Fruit fly (Drosophila melanogaster) whole organism, adult: ENCODE data around the gene Cerk.

Experiments used
- CG11617 ChIP-seq: fragments of 200-800 bp; sonication (Bioruptor generic); optimal IDR thresholded peaks from 2 replicates; lab custom pipeline; 2017; ENCODE audit warnings: mild to moderate bottlenecking, missing biosample characterization, missing genetic modification reagents, missing genetic modification characterization
- CG12768 ChIP-seq: fragments of 200-800 bp; sonication (Bioruptor generic); optimal IDR thresholded peaks from 2 replicates; lab custom pipeline; 2017; ENCODE audit warnings: missing biosample characterization, missing genetic modification characterization, mild to moderate bottlenecking, moderate library complexity, missing genetic modification reagents
- CG14711 ChIP-seq: fragments of 200-800 bp; sonication (Bioruptor generic); optimal IDR thresholded peaks from 2 replicates; lab custom pipeline; 2018; ENCODE audit warnings: missing biosample characterization, mild to moderate bottlenecking, missing genetic modification characterization, moderate library complexity
- CG1620 ChIP-seq: fragments of 200-800 bp; sonication (Bioruptor generic); optimal IDR thresholded peaks from 2 replicates; lab custom pipeline; 2016; ENCODE audit warnings: missing biosample characterization, missing genetic modification characterization
- CG33017 ChIP-seq: fragments of 200-800 bp; sonication (Bioruptor generic); optimal IDR thresholded peaks from 2 replicates; lab custom pipeline; 2018; ENCODE audit warnings: missing biosample characterization, mild to moderate bottlenecking, missing genetic modification characterization, moderate library complexity
- CG5204 ChIP-seq: fragments of 200-800 bp; sonication (Bioruptor generic); optimal IDR thresholded peaks from 2 replicates; lab custom pipeline; 2016; ENCODE audit warnings: missing biosample characterization, missing genetic modification characterization
- CG7045 ChIP-seq: fragments of 200-800 bp; sonication (Bioruptor generic); optimal IDR thresholded peaks from 2 replicates; lab custom pipeline; 2017; ENCODE audit warnings: missing biosample characterization, mild to moderate bottlenecking, missing genetic modification characterization
- CG7101 ChIP-seq: fragments of 200-800 bp; sonication (Bioruptor generic); optimal IDR thresholded peaks from 2 replicates; lab custom pipeline; 2018; ENCODE audit warnings: missing biosample characterization, mild to moderate bottlenecking, missing genetic modification characterization, moderate library complexity
- Clk ChIP-seq: fragments of 200-800 bp; sonication (Bioruptor generic); optimal IDR thresholded peaks from 2 replicates; lab custom pipeline; 2017; ENCODE audit warnings: missing biosample characterization, missing genetic modification characterization
- Crg-1 ChIP-seq: fragments of 200-800 bp; sonication (Bioruptor generic); optimal IDR thresholded peaks from 2 replicates; lab custom pipeline; 2016; ENCODE audit warnings: missing biosample characterization, missing genetic modification characterization
- Hr96 ChIP-seq: fragments of 200-800 bp; sonication (Bioruptor generic); optimal IDR thresholded peaks from 2 replicates; lab custom pipeline; 2016; ENCODE audit warnings: missing biosample characterization, missing genetic modification characterization
- Mnt ChIP-seq: fragments of 200-800 bp; sonication (Bioruptor generic); optimal IDR thresholded peaks from 2 replicates; lab custom pipeline; 2016; ENCODE audit warnings: missing biosample characterization, mild to moderate bottlenecking, missing genetic modification characterization
- bab1 ChIP-seq: fragments of 200-800 bp; sonication (Bioruptor generic); optimal IDR thresholded peaks from 3 replicates; lab custom pipeline; 2019; ENCODE audit warnings: missing biosample characterization, mild to moderate bottlenecking, missing genetic modification characterization, moderate library complexity
- cic ChIP-seq: fragments of 200-800 bp; sonication (Bioruptor generic); optimal IDR thresholded peaks from 2 replicates; lab custom pipeline; 2017; ENCODE audit warnings: missing biosample characterization, mild to moderate bottlenecking, missing genetic modification characterization, moderate library complexity
- cnc ChIP-seq, 2 experiments: fragments of >200 bp; optimal IDR thresholded peaks; 2 replicates each; lab custom pipeline; 2017
- kay ChIP-seq: fragments of 200-800 bp; sonication (Bioruptor generic); peaks from one replicate; lab custom pipeline; 2016; ENCODE audit warnings: missing biosample characterization, missing genetic modification characterization, borderline replicate concordance
- ovo ChIP-seq: fragments of 200-800 bp; sonication (Bioruptor generic); optimal IDR thresholded peaks from 2 replicates; lab custom pipeline; 2016; ENCODE audit warnings: missing biosample characterization, missing genetic modification characterization
- pad ChIP-seq: fragments of 200-800 bp; sonication (Bioruptor generic); optimal IDR thresholded peaks from 3 replicates; lab custom pipeline; 2017; ENCODE audit warnings: missing biosample characterization, missing genetic modification characterization, mild to moderate bottlenecking, moderate library complexity, missing genetic modification reagents
- tj ChIP-seq: fragments of 200-800 bp; sonication (Bioruptor generic); optimal IDR thresholded peaks from 3 replicates; lab custom pipeline; 2017; ENCODE audit warnings: missing biosample characterization, mild to moderate bottlenecking, missing genetic modification characterization, moderate library complexity
- toe ChIP-seq: fragments of 200-800 bp; sonication (Bioruptor generic); optimal IDR thresholded peaks from 2 replicates; lab custom pipeline; 2016; ENCODE audit warnings: missing biosample characterization, missing genetic modification characterization

The Cerk gene

DNA sequence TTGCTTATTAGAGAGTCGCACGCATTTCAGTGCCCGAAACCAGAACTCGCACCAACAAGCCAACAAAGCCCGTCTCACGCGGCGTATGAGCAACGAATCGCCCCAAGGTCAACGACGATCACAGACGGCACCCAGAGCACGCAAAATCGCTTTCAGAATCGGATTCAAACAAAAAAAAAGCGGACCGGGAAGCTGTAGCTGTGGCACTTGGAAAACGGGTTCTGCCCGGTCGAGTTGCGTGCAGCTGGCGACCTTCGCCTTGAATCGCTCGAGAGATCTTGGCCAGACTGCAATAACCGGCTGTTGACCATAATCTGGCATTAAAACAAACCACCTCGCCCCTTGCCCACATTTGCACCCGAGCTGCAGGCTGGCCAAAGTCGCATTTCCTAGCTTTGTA, 4.7 kb downstream of the Cerk start:
- no peak for TF ChIP-seq CG7101 (tag; lab: Kevin White, UChicago)
- no peak for TF ChIP-seq cic (GFP tag; lab: Kevin White, UChicago)
- TF ChIP-seq CG33017 (tag; lab: Kevin White, UChicago): no peak
- no peak for TF ChIP-seq CG7045 (GFP tag; lab: Kevin White, UChicago)
- no peak for TF ChIP-seq Crg-1 (GFP tag; lab: Kevin White, UChicago)
- no peak for TF ChIP-seq kay (GFP tag; lab: Kevin White, UChicago)
- no peak for TF ChIP-seq Mnt (GFP tag; lab: Kevin White, UChicago)
- no peak for TF ChIP-seq pad (GFP tag; lab: Kevin White, UChicago)
- no peak for TF ChIP-seq cnc (optimal IDR thresholded peaks at IDR 0.05; lab: Kevin White, UChicago)
- TF ChIP-seq Clk: no peak
- no peak for TF ChIP-seq Hr96 (GFP tag; lab: Kevin White, UChicago)
- TF ChIP-seq CG11617 (GFP tag; lab: Kevin White, UChicago): no peak
- no peak for TF ChIP-seq bab1
- TF ChIP-seq tj (GFP tag; lab: Kevin White, UChicago): no peak

DNA sequence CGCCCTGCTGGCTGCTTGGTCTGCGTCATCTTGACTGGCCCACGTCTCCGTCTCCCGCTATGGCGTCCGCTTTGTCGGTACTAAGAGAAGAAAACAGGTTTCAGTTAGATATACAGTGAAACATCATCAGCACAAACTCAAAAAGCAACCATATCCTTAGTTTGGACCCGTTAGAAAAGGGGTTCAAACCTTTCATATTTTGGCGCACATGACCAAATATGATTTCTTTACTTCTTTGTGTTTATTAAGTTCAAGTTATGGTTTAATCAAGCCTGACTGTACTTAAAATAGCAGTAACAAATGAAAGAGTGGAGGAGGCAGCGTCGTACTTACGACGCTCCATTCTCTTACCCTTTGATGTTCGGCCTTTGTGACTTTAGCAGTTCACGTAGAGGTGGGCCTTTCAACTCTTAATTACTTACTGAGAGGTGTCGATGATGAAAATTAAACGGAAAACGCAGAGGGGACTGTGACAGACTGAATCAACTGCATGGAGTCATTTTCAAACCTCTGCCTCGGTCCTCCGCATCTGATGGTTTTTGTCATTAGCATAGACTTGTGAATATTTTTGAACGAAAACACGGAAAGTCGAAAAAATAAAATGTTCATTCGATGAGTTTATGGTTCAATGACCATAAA, 6.3 kb downstream of the Cerk start:
- TF ChIP-seq CG33017 (tag; lab: Kevin White, UChicago): peak; percentile 11
- peak; percentile 18 for TF ChIP-seq CG14711 (tag; lab: Kevin White, UChicago)
- no peak for TF ChIP-seq Mnt (GFP tag; lab: Kevin White, UChicago)

DNA sequence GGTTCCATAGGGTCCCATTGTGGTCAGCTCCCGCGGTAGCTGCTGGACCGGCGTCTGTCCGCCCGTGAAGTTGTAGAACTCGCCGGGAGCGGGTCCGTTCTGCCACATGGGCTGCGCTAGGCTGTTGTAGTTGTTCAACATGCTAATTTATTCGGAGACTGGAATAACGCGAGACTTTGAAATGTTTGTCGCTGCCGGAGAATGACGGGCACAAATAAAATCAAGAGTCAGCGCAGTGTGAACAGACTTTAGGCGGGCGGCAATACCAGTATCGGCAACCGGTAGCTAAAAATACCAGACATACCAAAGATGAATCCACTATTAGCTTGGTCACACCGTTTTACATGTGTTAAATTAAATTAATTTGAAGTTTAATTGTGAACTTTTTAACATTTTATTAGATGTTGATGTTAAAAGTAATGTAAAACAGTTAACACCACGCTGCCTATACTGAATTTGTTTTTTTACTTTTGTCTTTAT, 10.1 kb downstream of the Cerk start, which contains the start of gene Prosbeta7:
Gene Prosbeta7, minus strand, starts transcription at position 430 of the 480 bp plus-strand sequence.
- TF ChIP-seq tj (GFP tag; lab: Kevin White, UChicago): no peak
- TF ChIP-seq Clk: no peak
- no peak for TF ChIP-seq pad (GFP tag; lab: Kevin White, UChicago)
- peak; percentile 6 for TF ChIP-seq cic (GFP tag; lab: Kevin White, UChicago)
- TF ChIP-seq CG12768 (GFP tag; lab: Kevin White, UChicago): no peak
- TF ChIP-seq cnc (optimal IDR thresholded peaks at IDR 0.05; lab: Kevin White, UChicago): peak; percentile 96 to 98
- TF ChIP-seq Mnt (GFP tag; lab: Kevin White, UChicago): peak; percentile 11
- peak; percentile 53 for TF ChIP-seq bab1

DNA sequence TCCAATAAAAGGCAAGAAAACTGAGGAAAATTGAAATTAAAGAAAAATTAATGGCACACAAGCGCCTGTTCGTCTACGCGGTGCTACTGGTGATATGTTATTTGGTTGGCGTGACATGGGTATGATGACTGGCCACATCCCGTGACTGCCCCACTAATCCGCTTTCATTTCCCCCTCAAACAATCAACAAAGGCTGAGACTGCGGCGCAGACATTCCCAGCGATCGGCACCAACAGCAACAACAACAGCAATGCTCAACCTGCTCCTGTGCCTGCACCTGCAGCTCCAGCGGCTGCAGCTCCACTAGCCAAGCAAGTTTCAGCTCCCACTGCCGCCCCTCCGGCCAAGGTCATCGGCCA, 13.0 kb downstream of the Cerk start:
- TF ChIP-seq CG12768 (GFP tag; lab: Kevin White, UChicago) (no peak), bab1 (no peak), Mnt (GFP tag; lab: Kevin White, UChicago) (no peak), CG7045 (GFP tag; lab: Kevin White, UChicago) (no peak), tj (GFP tag; lab: Kevin White, UChicago) (no peak), CG7101 (tag; lab: Kevin White, UChicago) (no peak), CG11617 (GFP tag; lab: Kevin White, UChicago) (no peak), Hr96 (GFP tag; lab: Kevin White, UChicago) (no peak), cnc (optimal IDR thresholded peaks at IDR 0.05; lab: Kevin White, UChicago) (no peak), CG1620 (GFP tag; lab: Kevin White, UChicago) (no peak)

DNA sequence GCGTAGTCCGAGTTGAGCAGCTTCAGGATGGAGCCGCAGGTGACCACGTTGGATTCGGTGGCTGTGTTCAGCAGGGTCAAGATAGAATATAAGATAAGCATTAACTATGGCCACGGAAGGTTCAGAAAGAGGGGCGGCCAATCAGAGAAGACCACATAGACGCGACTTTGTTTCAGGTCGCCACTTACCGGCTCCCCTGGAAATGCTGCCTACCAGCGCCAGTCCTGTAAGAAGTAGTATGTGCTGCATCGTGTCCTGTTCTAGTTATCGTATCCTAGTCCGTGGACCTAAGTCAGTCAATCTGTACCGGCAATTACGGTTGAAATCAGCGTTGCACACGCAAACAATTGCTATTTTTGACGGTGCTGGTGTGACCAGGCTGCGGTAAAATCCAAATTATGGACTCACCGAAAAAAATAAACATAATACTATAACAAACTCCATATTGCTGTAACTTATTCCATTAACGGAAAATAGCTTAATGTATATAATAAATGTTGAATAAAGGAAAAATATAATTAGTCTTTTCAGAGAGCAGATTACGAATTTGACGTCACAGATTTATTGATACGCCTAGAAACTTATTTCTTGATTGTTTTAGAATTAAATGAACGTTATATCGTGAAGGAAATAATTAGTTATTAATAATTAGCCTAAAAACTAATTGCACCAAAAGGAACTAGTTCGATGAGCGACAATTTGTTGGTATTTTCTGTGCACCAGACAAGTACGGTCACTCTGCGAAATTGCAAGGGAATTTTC, 13.6 kb downstream of the Cerk start, which contains the start of the genes CG11999 and CG1161:
Gene CG11999, minus strand, starts transcription at position 375 of the 762 bp plus-strand sequence.
Gene CG1161, plus strand, starts transcription at position 720 of the 762 bp plus-strand sequence.
- TF ChIP-seq pad (GFP tag; lab: Kevin White, UChicago) (peak; percentile 17), CG33017 (tag; lab: Kevin White, UChicago) (no peak), Crg-1 (GFP tag; lab: Kevin White, UChicago) (peak; percentile 13), CG5204 (GFP tag; lab: Kevin White, UChicago) (no peak), toe (no peak), cnc (optimal IDR thresholded peaks at IDR 0.05; lab: Kevin White, UChicago) (no peak), CG1620 (GFP tag; lab: Kevin White, UChicago) (no peak), ovo (no peak), CG14711 (tag; lab: Kevin White, UChicago) (no peak), CG12768 (GFP tag; lab: Kevin White, UChicago) (no peak), CG7101 (tag; lab: Kevin White, UChicago) (no peak), kay (GFP tag; lab: Kevin White, UChicago) (no peak), tj (GFP tag; lab: Kevin White, UChicago) (peak; percentile 9)

DNA sequence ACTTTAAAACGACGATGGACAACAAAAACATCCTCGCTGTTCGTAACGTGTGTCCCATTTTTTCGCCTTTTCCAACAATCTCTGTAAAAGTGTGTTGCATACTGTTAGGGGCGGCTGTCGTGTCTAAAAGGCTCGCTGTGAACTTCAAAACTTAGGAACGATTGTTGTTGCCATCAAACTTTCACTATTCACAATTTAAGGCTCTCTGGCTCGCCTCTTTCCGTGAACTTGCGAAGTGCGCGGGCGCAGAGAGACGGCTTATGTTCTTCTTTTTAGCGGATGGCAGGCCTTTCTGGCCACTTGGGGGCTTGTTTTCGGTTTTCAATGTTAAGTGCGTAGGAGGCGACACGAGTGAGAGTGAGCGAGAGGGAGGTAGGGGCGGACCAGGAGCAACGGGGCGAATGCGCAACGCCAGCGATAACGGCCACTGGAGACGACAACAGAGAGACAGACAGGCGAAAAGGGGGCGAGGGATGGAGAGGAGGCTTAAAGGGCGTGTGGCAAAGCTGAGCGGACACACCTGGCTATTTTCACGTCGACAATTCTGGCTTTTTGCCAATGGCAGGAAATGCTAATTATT, 17.6 kb downstream of the Cerk start, which contains the start of gene mtd:
Gene mtd, minus strand, starts transcription at position 51 of the 580 bp plus-strand sequence.
- TF ChIP-seq CG5204 (GFP tag; lab: Kevin White, UChicago) (no peak), pad (GFP tag; lab: Kevin White, UChicago) (no peak), CG7101 (tag; lab: Kevin White, UChicago) (no peak), Crg-1 (GFP tag; lab: Kevin White, UChicago) (no peak), tj (GFP tag; lab: Kevin White, UChicago) (no peak), toe (no peak), Hr96 (GFP tag; lab: Kevin White, UChicago) (no peak)
